Worm (Caenorhabditis elegans) whole organism, L2 larva: ENCODE results near the gene R12B2.7.

ENCODE experiments used
- C34F6.9 ChIP-seq: fragments of 150-350 bp; optimal IDR thresholded peaks from 2 replicates; lab custom pipeline; 2014; ENCODE audit warnings: missing biosample characterization, missing genetic modification characterization
- R02D3.7 ChIP-seq: fragments of 150-350 bp; optimal IDR thresholded peaks from 2 replicates; lab custom pipeline; 2014; ENCODE audit warnings: missing biosample characterization, missing genetic modification characterization
- ZK546.5 ChIP-seq: sonication (generic microtip); optimal IDR thresholded peaks from 2 replicates; lab custom pipeline; 2017; ENCODE audit warnings: missing biosample characterization, missing genetic modification characterization
- crh-2 ChIP-seq: sonication (generic microtip); optimal IDR thresholded peaks from 2 replicates; lab custom pipeline; 2017; ENCODE audit warnings: missing biosample characterization, missing genetic modification characterization
- egl-27 ChIP-seq: sonication (generic microtip); optimal IDR thresholded peaks from 3 replicates; lab custom pipeline; 2017; ENCODE audit warnings: missing biosample characterization, missing genetic modification reagents, missing genetic modification characterization
- mdl-1 ChIP-seq, 2 experiments: fragments of 150-350 bp in 1 of 2; sonication (generic microtip) in 1 of 2; optimal IDR thresholded peaks; 2 replicates each; lab custom pipeline; 2017; ENCODE audit warnings: missing biosample characterization in 2 of 2, missing genetic modification characterization in 2 of 2
- nhr-11 ChIP-seq: fragments of 150-350 bp; optimal IDR thresholded peaks from 2 replicates; lab custom pipeline; 2014; ENCODE audit warnings: missing biosample characterization, missing genetic modification characterization
- snpc-4 ChIP-seq: fragments of 150-350 bp; optimal IDR thresholded peaks from 2 replicates; lab custom pipeline; 2014; ENCODE audit warnings: missing biosample characterization, missing genetic modification characterization
- unc-39 ChIP-seq: fragments of 150-350 bp; optimal IDR thresholded peaks from 2 replicates; lab custom pipeline; 2014; ENCODE audit warnings: missing biosample characterization, missing genetic modification characterization
- unc-62 ChIP-seq: fragments of 150-350 bp; optimal IDR thresholded peaks from 2 replicates; lab custom pipeline; 2014; ENCODE audit warnings: missing biosample characterization, missing genetic modification reagents, missing genetic modification characterization
- ztf-4 ChIP-seq: fragments of 150-350 bp; optimal IDR thresholded peaks from 2 replicates; lab custom pipeline; 2014; ENCODE audit warnings: missing biosample characterization, missing genetic modification characterization

DNA sequence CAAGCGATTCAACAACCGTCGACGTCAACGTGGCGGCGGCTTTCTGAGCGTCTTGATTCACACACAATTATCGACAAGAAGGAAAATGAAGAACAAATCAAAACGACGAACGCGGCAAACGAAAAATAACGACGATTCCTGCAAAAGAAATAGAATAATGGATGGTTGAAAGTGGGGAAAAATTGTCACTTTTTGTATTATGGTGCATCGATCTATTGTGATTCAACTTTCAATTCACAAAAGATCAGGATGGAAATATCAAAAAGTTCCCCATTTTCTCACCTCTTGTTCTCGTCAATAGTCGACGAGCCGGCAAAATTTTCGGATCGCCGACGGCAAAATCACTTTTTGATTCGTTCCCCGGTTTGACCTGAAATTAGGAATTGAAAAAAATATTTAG lies 18.5 kb downstream of the R12B2.7 start, which contains the start of the genes R12B2.13 and mdt-15:
- TF ChIP-seq unc-39 (tag; lab: Kevin White, UChicago) (no peak), C34F6.9 (tag; lab: Kevin White, UChicago) (no peak), R02D3.7 (tag; lab: Kevin White, UChicago) (no peak), unc-62 (GFP tag; lab: Kevin White, UChicago) (no peak), ztf-4 (tag; lab: Kevin White, UChicago) (no peak), nhr-11 (tag; lab: Kevin White, UChicago) (no peak), crh-2 (tag; lab: Kevin White, UChicago) (no peak), snpc-4 (no peak), ZK546.5 (no peak), egl-27 (tag; lab: Kevin White, UChicago) (no peak), mdl-1 (tag; optimal IDR thresholded peaks at IDR 0.05; lab: Kevin White, UChicago) (no peak)
